Fruit fly (Drosophila melanogaster) whole organism, prepupa: ENCODE measurements around the gene CG34417.
A peak's percentile ranks its signal among the peaks of the same experiment; 100 is the strongest.

Experiments used
- Blimp-1 ChIP-seq: fragments of 200-800 bp; sonication (Bioruptor generic); optimal IDR thresholded peaks from 3 replicates; lab custom pipeline; 2017; ENCODE audit warnings: missing biosample characterization, missing genetic modification characterization, mild to moderate bottlenecking, moderate library complexity, missing genetic modification reagents
- CG10631 ChIP-seq: fragments of 200-800 bp; sonication (Bioruptor generic); optimal IDR thresholded peaks from 2 replicates; lab custom pipeline; 2016; ENCODE audit warnings: missing biosample characterization, missing genetic modification characterization
- CG11762 ChIP-seq: fragments of 200-800 bp; sonication (Bioruptor generic); optimal IDR thresholded peaks from 3 replicates; lab custom pipeline; 2016; ENCODE audit warnings: missing biosample characterization, missing genetic modification characterization; ENCODE audit not compliant: insufficient read depth
- CG11902 ChIP-seq: fragments of 200-800 bp; sonication (Bioruptor generic); optimal IDR thresholded peaks from 3 replicates; lab custom pipeline; 2016; ENCODE audit warnings: missing biosample characterization, missing genetic modification characterization
- CG1621 ChIP-seq: fragments of 200-800 bp; sonication (Bioruptor generic); optimal IDR thresholded peaks from 3 replicates; lab custom pipeline; 2018; ENCODE audit warnings: missing biosample characterization, mild to moderate bottlenecking, missing genetic modification characterization
- CG16779 ChIP-seq: fragments of 200-800 bp; sonication (Bioruptor generic); optimal IDR thresholded peaks from 3 replicates; lab custom pipeline; 2017; ENCODE audit warnings: missing biosample characterization, mild to moderate bottlenecking, missing genetic modification characterization
- CG31627 ChIP-seq: fragments of 200-800 bp; sonication (Bioruptor generic); optimal IDR thresholded peaks from 3 replicates; lab custom pipeline; 2016; ENCODE audit warnings: missing biosample characterization, missing genetic modification characterization
- CG32006 ChIP-seq: fragments of 200-800 bp; sonication (Bioruptor generic); optimal IDR thresholded peaks from 3 replicates; lab custom pipeline; 2017; ENCODE audit warnings: missing biosample characterization, mild to moderate bottlenecking, missing genetic modification characterization
- CG34406 ChIP-seq: fragments of 200-800 bp; sonication (Bioruptor generic); optimal IDR thresholded peaks from 3 replicates; lab custom pipeline; 2016; ENCODE audit warnings: missing biosample characterization, missing genetic modification characterization
- CG4318 ChIP-seq: fragments of 200-800 bp; sonication (Bioruptor generic); optimal IDR thresholded peaks from 3 replicates; lab custom pipeline; 2017; ENCODE audit warnings: missing biosample characterization, mild to moderate bottlenecking, missing genetic modification characterization
- CG6163 ChIP-seq: fragments of 200-800 bp; sonication (Bioruptor generic); IDR thresholded peaks from 3 replicates; pipeline ENCODE4 v1.3.6; 2022; ENCODE audit warnings: missing biosample characterization, missing genetic modification characterization
- CG6276 ChIP-seq: fragments of 200-800 bp; sonication (Bioruptor generic); optimal IDR thresholded peaks from 2 replicates; lab custom pipeline; 2017; ENCODE audit warnings: missing biosample characterization, mild to moderate bottlenecking, missing genetic modification characterization
- CG6792 ChIP-seq: fragments of 200-800 bp; sonication (Bioruptor generic); optimal IDR thresholded peaks from 3 replicates; lab custom pipeline; 2016; ENCODE audit warnings: missing biosample characterization, missing genetic modification characterization
- CG6808 ChIP-seq: fragments of 200-800 bp; sonication (Bioruptor generic); optimal IDR thresholded peaks from 3 replicates; lab custom pipeline; 2017; ENCODE audit warnings: missing biosample characterization, missing genetic modification characterization, mild to moderate bottlenecking, moderate library complexity, missing genetic modification reagents
- CG8119 ChIP-seq: fragments of 200-800 bp; sonication (Bioruptor generic); IDR thresholded peaks from 3 replicates; pipeline ENCODE4 v1.3.6; 2022; ENCODE audit warnings: missing biosample characterization, missing genetic modification characterization
- CG8319 ChIP-seq: fragments of 200-800 bp; sonication (Bioruptor generic); optimal IDR thresholded peaks from 3 replicates; lab custom pipeline; 2016; ENCODE audit warnings: missing biosample characterization, missing genetic modification characterization
- CG8632 ChIP-seq: fragments of 200-800 bp; sonication (Bioruptor generic); optimal IDR thresholded peaks from 3 replicates; lab custom pipeline; 2016; ENCODE audit warnings: missing biosample characterization, missing genetic modification characterization
- CG9139 ChIP-seq: fragments of 200-800 bp; sonication (Bioruptor generic); optimal IDR thresholded peaks from 3 replicates; lab custom pipeline; 2017; ENCODE audit warnings: missing biosample characterization, mild to moderate bottlenecking, missing genetic modification characterization
- Eip75B ChIP-seq: fragments of 200-800 bp; sonication (Bioruptor generic); optimal IDR thresholded peaks from 3 replicates; lab custom pipeline; 2016; ENCODE audit warnings: missing biosample characterization, missing genetic modification characterization
- Eip78C ChIP-seq: fragments of 200-800 bp; sonication (Bioruptor generic); peaks from one replicate; lab custom pipeline; 2016; ENCODE audit warnings: missing biosample characterization, missing genetic modification characterization
- Ets21C ChIP-seq: fragments of 200-800 bp; sonication (Bioruptor generic); optimal IDR thresholded peaks from 3 replicates; lab custom pipeline; 2016; ENCODE audit warnings: missing biosample characterization, missing genetic modification characterization
- Ets96B ChIP-seq: fragments of 200-800 bp; optimal IDR thresholded peaks from 2 replicates; lab custom pipeline; 2019; ENCODE audit warnings: missing biosample characterization, mild to moderate bottlenecking, missing genetic modification characterization, moderate library complexity
- Gug ChIP-seq: fragments of 200-800 bp; sonication (Bioruptor generic); IDR thresholded peaks from 2 replicates; pipeline ENCODE4 v1.3.6; 2022; ENCODE audit warnings: missing biosample characterization, missing genetic modification characterization
- Hr39 ChIP-seq: fragments of 200-800 bp; sonication (Bioruptor generic); optimal IDR thresholded peaks from 2 replicates; lab custom pipeline; 2016; ENCODE audit warnings: missing biosample characterization, missing genetic modification characterization
- Hr4 ChIP-seq: fragments of 200-800 bp; sonication (Bioruptor generic); optimal IDR thresholded peaks from 3 replicates; lab custom pipeline; 2016; ENCODE audit warnings: missing biosample characterization, missing genetic modification characterization
- Lpt ChIP-seq: fragments of 200-800 bp; sonication (Bioruptor generic); optimal IDR thresholded peaks from 3 replicates; lab custom pipeline; 2016; ENCODE audit warnings: missing biosample characterization, missing genetic modification characterization
- Met ChIP-seq: fragments of 200-800 bp; sonication (Bioruptor generic); optimal IDR thresholded peaks from 3 replicates; lab custom pipeline; 2016; ENCODE audit warnings: missing biosample characterization, missing genetic modification characterization
- OdsH ChIP-seq: fragments of 200-800 bp; sonication (Bioruptor generic); optimal IDR thresholded peaks from 3 replicates; lab custom pipeline; 2016; ENCODE audit warnings: missing biosample characterization, missing genetic modification characterization
- Smox ChIP-seq: fragments of 200-800 bp; sonication (Bioruptor generic); optimal IDR thresholded peaks from 3 replicates; lab custom pipeline; 2016; ENCODE audit warnings: missing biosample characterization, missing genetic modification characterization
- Sox102F ChIP-seq: fragments of 200-800 bp; sonication (Bioruptor generic); optimal IDR thresholded peaks from 2 replicates; lab custom pipeline; 2016; ENCODE audit warnings: missing biosample characterization, mild to moderate bottlenecking, missing genetic modification characterization
- Sox14 ChIP-seq: fragments of 200-800 bp; sonication (Bioruptor generic); optimal IDR thresholded peaks from 3 replicates; lab custom pipeline; 2016; ENCODE audit warnings: missing biosample characterization, missing genetic modification characterization
- Sox15 ChIP-seq: fragments of 200-800 bp; sonication (Bioruptor generic); optimal IDR thresholded peaks from 3 replicates; lab custom pipeline; 2016; ENCODE audit warnings: missing biosample characterization, missing genetic modification characterization
- achi ChIP-seq: fragments of 200-800 bp; sonication (Bioruptor generic); optimal IDR thresholded peaks from 3 replicates; lab custom pipeline; 2016; ENCODE audit warnings: missing biosample characterization, missing genetic modification characterization
- acj6 ChIP-seq: fragments of 200-800 bp; sonication (Bioruptor generic); optimal IDR thresholded peaks from 3 replicates; lab custom pipeline; 2016; ENCODE audit warnings: missing biosample characterization, missing genetic modification characterization
- cyc ChIP-seq: fragments of 200-800 bp; sonication (Bioruptor generic); optimal IDR thresholded peaks from 3 replicates; lab custom pipeline; 2016; ENCODE audit warnings: missing biosample characterization, missing genetic modification characterization
- dac ChIP-seq: fragments of 200-800 bp; sonication (Bioruptor generic); optimal IDR thresholded peaks from 2 replicates; lab custom pipeline; 2017; ENCODE audit warnings: missing biosample characterization, mild to moderate bottlenecking, missing genetic modification characterization
- eg ChIP-seq: fragments of 200-800 bp; sonication (Bioruptor generic); IDR thresholded peaks from 3 replicates; pipeline ENCODE4 v1.3.6; 2022; ENCODE audit warnings: missing biosample characterization, missing genetic modification characterization
- esn ChIP-seq: fragments of 200-800 bp; sonication (Bioruptor generic); optimal IDR thresholded peaks from 2 replicates; lab custom pipeline; 2016; ENCODE audit warnings: missing biosample characterization, mild to moderate bottlenecking, missing genetic modification characterization, moderate library complexity
- fd59A ChIP-seq: fragments of 200-800 bp; sonication (Bioruptor generic); optimal IDR thresholded peaks from 2 replicates; lab custom pipeline; 2017; ENCODE audit warnings: missing biosample characterization, mild to moderate bottlenecking, missing genetic modification characterization, missing genetic modification reagents
- fd85E ChIP-seq: fragments of 200-800 bp; sonication (Bioruptor generic); optimal IDR thresholded peaks from 3 replicates; lab custom pipeline; 2016; ENCODE audit warnings: missing biosample characterization, missing genetic modification characterization
- lz ChIP-seq: fragments of 200-800 bp; sonication (Bioruptor generic); optimal IDR thresholded peaks from 3 replicates; lab custom pipeline; 2016; ENCODE audit warnings: missing biosample characterization, missing genetic modification characterization
- net ChIP-seq: fragments of 200-800 bp; sonication (Bioruptor generic); optimal IDR thresholded peaks from 3 replicates; lab custom pipeline; 2016; ENCODE audit warnings: missing biosample characterization, missing genetic modification characterization
- salr ChIP-seq, 2 experiments: fragments of 200-800 bp; sonication (Bioruptor generic); optimal IDR thresholded peaks; 3 replicates each; lab custom pipeline; 2016 to 2018; ENCODE audit warnings: missing biosample characterization in 2 of 2, missing genetic modification characterization in 2 of 2, mild to moderate bottlenecking in 1 of 2
- spab ChIP-seq: fragments of 200-800 bp; sonication (Bioruptor generic); optimal IDR thresholded peaks from 2 replicates; lab custom pipeline; 2017; ENCODE audit warnings: missing biosample characterization, mild to moderate bottlenecking, missing genetic modification characterization, missing genetic modification reagents
- ss ChIP-seq, 2 experiments: fragments of 200-800 bp; sonication (Bioruptor generic); optimal IDR thresholded peaks; 2 replicates in 1 of 2; 3 replicates in 1 of 2; lab custom pipeline; 2017 to 2018; ENCODE audit warnings: mild to moderate bottlenecking in 2 of 2, missing biosample characterization in 2 of 2, missing genetic modification characterization in 2 of 2, moderate library complexity in 1 of 2
- svp ChIP-seq: fragments of 200-800 bp; sonication (Bioruptor generic); peaks from one replicate; lab custom pipeline; 2016; ENCODE audit warnings: missing biosample characterization, missing genetic modification characterization
- topi ChIP-seq: fragments of 200-800 bp; sonication (Bioruptor generic); optimal IDR thresholded peaks from 3 replicates; lab custom pipeline; 2016; ENCODE audit warnings: missing biosample characterization, missing genetic modification characterization
- vri ChIP-seq: fragments of 200-800 bp; sonication (Bioruptor generic); optimal IDR thresholded peaks from 3 replicates; lab custom pipeline; 2016; ENCODE audit warnings: missing biosample characterization, mild to moderate bottlenecking, missing genetic modification characterization

CG34417 gene

DNA sequence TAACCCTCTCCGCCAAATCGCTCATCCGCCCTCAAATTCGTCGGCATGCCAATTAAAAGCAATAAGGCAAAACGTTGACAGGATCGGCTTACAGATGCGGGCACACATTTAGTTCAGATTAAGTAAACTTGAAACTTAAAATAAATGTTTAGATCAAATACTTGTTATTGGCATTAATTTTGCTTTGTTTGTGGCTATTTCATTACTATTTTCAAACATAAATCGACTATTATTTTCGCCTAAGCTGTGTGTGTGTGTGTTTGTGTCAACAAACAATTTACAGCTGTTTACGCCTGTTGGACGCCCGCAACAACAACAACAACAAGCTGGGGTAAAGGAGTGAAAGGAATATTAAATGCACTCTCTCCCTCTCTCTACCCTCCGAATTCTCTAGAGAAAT lies 60.6 kb downstream of the CG34417 start (continued):
- TF ChIP-seq fd59A (GFP tag; lab: Kevin White, UChicago) (no peak), vri (no peak), CG31627 (peak; percentile 18), achi (peak; percentile 34), CG9139 (GFP tag; lab: Kevin White, UChicago) (no peak), CG8632 (GFP tag; lab: Kevin White, UChicago) (peak; percentile 19), Ets21C (GFP tag; lab: Kevin White, UChicago) (no peak), CG6163 (GFP tag; lab: Robert Waterston, UW) (peak; percentile 60; the same call in 2 of the 3 replicates), Blimp-1 (GFP tag; lab: Kevin White, UChicago) (no peak), esn (GFP tag; lab: Kevin White, UChicago) (peak; percentile 59), acj6 (GFP tag; lab: Kevin White, UChicago) (peak; percentile 33), lz (peak; percentile 50), Sox102F (GFP tag; lab: Kevin White, UChicago) (peak; percentile 46), CG11902 (GFP tag; lab: Kevin White, UChicago) (no peak), CG8319 (GFP tag; lab: Kevin White, UChicago) (no peak), svp (peak; percentile 73), fd85E (no peak), CG11762 (GFP tag; lab: Kevin White, UChicago) (peak; percentile 5), salr (GFP tag; optimal IDR thresholded peaks at IDR 0.05; lab: Kevin White, UChicago) (no peak), dac (GFP tag; lab: Kevin White, UChicago) (no peak), CG4318 (no peak)
- TF ChIP-seq, all 60 proteins: peak for 38

DNA sequence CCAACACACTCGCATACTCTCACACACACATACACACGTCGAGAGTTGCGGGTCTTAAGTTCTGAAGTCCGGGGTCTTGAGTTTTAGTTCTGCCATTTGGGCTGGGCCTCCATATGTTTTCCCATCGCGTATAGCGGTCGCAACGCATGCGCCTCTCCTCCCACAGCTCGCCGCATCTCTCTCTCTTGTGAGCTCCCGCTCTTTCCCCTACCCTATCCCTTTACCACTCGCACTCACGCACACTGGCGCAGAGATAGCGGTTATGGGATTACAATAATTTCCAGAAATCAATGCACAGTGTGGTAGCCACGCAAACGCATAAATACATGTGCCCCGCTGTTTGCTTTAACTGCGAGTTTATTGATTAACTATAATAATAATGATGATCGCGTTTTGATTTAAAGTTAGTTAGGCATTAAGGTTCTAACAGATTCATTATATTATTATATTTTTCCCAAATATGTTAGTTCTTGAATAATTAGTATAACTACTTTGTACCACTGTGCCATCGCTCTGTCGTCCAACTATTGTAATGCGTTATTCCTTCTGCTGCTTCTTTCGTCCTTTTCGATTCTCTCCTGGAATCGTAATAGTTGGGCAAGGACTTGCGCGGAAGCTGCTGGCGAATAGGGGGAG lies 61.2 kb downstream of the CG34417 start:
- TF ChIP-seq esn (GFP tag; lab: Kevin White, UChicago) = peak; percentile 84
- TF ChIP-seq CG8119 (GFP tag; lab: Robert Waterston, UW) = peak; percentile 85
- TF ChIP-seq Gug (GFP tag; lab: Robert Waterston, UW) = peak; percentile 77
- TF ChIP-seq CG8319 (GFP tag; lab: Kevin White, UChicago) = peak; percentile 82
- TF ChIP-seq dac (GFP tag; lab: Kevin White, UChicago) = peak; percentile 84
- peak; percentile 83 for TF ChIP-seq CG16779
- TF ChIP-seq CG32006 (GFP tag; lab: Kevin White, UChicago) = peak; percentile 92
- TF ChIP-seq CG10631 = peak; percentile 90
- peak; percentile 88 for TF ChIP-seq CG6276 (GFP tag; lab: Kevin White, UChicago)
- TF ChIP-seq vri = peak; percentile 74
- peak; percentile 83 for TF ChIP-seq Smox
- TF ChIP-seq Ets96B (tag; lab: Kevin White, UChicago) = peak; percentile 92
- peak; percentile 89 for TF ChIP-seq topi
- peak; percentile 91 for TF ChIP-seq OdsH
- TF ChIP-seq CG11902 (GFP tag; lab: Kevin White, UChicago) = peak; percentile 78
- peak; percentile 91 for TF ChIP-seq spab
- TF ChIP-seq eg (GFP tag; lab: Robert Waterston, UW) = peak; percentile 80
- peak; percentile 88 for TF ChIP-seq net (GFP tag; lab: Kevin White, UChicago)
- TF ChIP-seq achi = peak; percentile 85
- TF ChIP-seq ss (GFP tag; optimal IDR thresholded peaks at IDR 0.05; lab: Kevin White, UChicago) = peak; percentile 92
- peak; percentile 91 for TF ChIP-seq CG6163 (GFP tag; lab: Robert Waterston, UW)
- peak; percentile 98 for TF ChIP-seq Eip78C (GFP tag; lab: Kevin White, UChicago)
- TF ChIP-seq Eip75B (GFP tag; lab: Kevin White, UChicago) = peak; percentile 87
- TF ChIP-seq Hr39 = peak; percentile 80
- TF ChIP-seq CG34406 (GFP tag; lab: Kevin White, UChicago) = peak; percentile 82
- peak; percentile 80 for TF ChIP-seq cyc (GFP tag; lab: Kevin White, UChicago)
- TF ChIP-seq Met (GFP tag; lab: Kevin White, UChicago) = peak; percentile 86
- TF ChIP-seq CG6808 = peak; percentile 90
- TF ChIP-seq Hr4 = peak; percentile 82
- peak; percentile 88 for TF ChIP-seq CG1621
- peak; percentile 83 for TF ChIP-seq Sox14 (GFP tag; lab: Kevin White, UChicago)
- peak; percentile 85 for TF ChIP-seq CG6792 (GFP tag; lab: Kevin White, UChicago)
- TF ChIP-seq salr (GFP tag; optimal IDR thresholded peaks at IDR 0.05; lab: Kevin White, UChicago) = peak; percentile 72 to 86
- peak; percentile 71 for TF ChIP-seq Sox15 (GFP tag; lab: Kevin White, UChicago)
- peak; percentile 83 for TF ChIP-seq Lpt (GFP tag; lab: Kevin White, UChicago)
- peak; percentile 87 for TF ChIP-seq CG4318
- peak; percentile 84 for TF ChIP-seq lz
- peak; percentile 78 for TF ChIP-seq CG11762 (GFP tag; lab: Kevin White, UChicago)
